Fruit fly (Drosophila melanogaster): Measurements from ENCODE around the gene CG5131.

The CG5131 gene

DNA sequence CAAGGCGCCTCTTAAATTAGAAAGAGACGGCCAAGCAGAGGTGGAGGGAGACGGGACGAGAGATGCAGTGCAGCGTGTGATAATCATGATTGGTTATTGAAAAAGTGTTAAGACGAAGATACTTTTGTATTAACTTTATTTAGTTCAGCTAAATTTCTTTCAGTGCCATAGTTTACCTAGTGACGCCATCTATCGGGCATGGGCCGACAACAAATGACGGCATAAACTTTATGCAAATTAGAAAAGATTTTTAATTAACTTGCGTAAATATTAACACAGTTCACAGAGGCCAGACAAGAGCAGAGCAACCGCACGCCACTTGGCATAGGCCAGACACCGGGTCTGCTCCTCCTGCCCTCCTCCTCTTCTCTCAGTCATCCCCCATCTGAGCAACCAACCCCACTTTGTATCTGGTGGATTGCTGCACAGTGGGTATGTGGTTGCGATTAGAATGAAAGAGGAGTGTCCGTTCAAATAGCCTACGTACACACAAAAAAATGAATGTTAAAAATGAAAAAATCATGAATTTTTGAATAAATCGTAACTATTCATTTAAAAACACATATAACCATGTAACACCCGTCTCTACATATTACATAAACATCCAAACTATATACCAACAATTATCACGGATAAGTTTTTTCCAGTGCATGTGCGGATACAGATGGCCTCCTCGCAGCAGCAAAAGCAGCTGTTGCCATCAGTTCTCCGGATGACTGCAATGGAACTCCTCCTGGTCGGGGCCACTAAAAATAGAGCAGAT lies 18.2 kb upstream of the CG5131 start (continued):
- peak; percentile 74; the same call in 2 of the 3 replicates for TF ChIP-seq CG3726 (GFP tag; IDR thresholded peaks at IDR 0.05)
- TF ChIP-seq CG1832 (GFP tag; optimal IDR thresholded peaks at IDR 0.05) = no peak
- TF ChIP-seq CG16815 (GFP tag; optimal IDR thresholded peaks at IDR 0.05) = peak; percentile 63
- TF ChIP-seq CG32772 (GFP tag; IDR thresholded peaks at IDR 0.05) = peak; percentile 77
- TF ChIP-seq tna (GFP tag; IDR thresholded peaks at IDR 0.05; ENCODE audit: partially characterized antibody) = no peak
- TF ChIP-seq slbo (GFP tag; IDR thresholded peaks at IDR 0.05) = no peak; the same call in 1 of the 2 replicates
- TF ChIP-seq sob (GFP tag; IDR thresholded peaks at IDR 0.05) = peak; percentile 81
- TF ChIP-seq Dref (GFP tag; IDR thresholded peaks at IDR 0.05) = no peak
- peak; percentile 80 for TF ChIP-seq tgo (GFP tag; IDR thresholded peaks at IDR 0.05)
- TF ChIP-seq gsb-n (tag; optimal IDR thresholded peaks at IDR 0.05) = peak; percentile 86
- peak; percentile 79 for TF ChIP-seq Sox100B (GFP tag; optimal IDR thresholded peaks at IDR 0.05)
- peak; percentile 33 for TF ChIP-seq Mad (GFP tag; optimal IDR thresholded peaks at IDR 0.05)
- TF ChIP-seq Myb (GFP tag; optimal IDR thresholded peaks at IDR 0.05) = peak; percentile 49
- TF ChIP-seq CG31388 (GFP tag; optimal IDR thresholded peaks at IDR 0.05) = peak; percentile 55
- TF ChIP-seq CG6683 (GFP tag; optimal IDR thresholded peaks at IDR 0.05) = peak; percentile 53
- TF ChIP-seq her (GFP tag; optimal IDR thresholded peaks at IDR 0.05) = peak; percentile 66
- TF ChIP-seq Six4 (GFP tag; optimal IDR thresholded peaks at IDR 0.05) = peak; percentile 84
- peak; percentile 63 for TF ChIP-seq CG4404 (GFP tag; IDR thresholded peaks at IDR 0.05)
- TF ChIP-seq run (tag; optimal IDR thresholded peaks at IDR 0.05) = peak; percentile 73
- TF ChIP-seq eyg (GFP tag; optimal IDR thresholded peaks at IDR 0.05) = peak; percentile 62
- TF ChIP-seq Adf1 (GFP tag; IDR thresholded peaks at IDR 0.05) = peak; percentile 43; the same call in 1 of the 2 replicates
- no peak for TF ChIP-seq Dfd (GFP tag; optimal IDR thresholded peaks at IDR 0.05)
- TF ChIP-seq ranshi (GFP tag; IDR thresholded peaks at IDR 0.05) = peak; percentile 84
- peak; percentile 69 for TF ChIP-seq jing (GFP tag; optimal IDR thresholded peaks at IDR 0.05)
- TF ChIP-seq insv (GFP tag; optimal IDR thresholded peaks at IDR 0.05) = no peak
- no peak for TF ChIP-seq zen (tag; optimal IDR thresholded peaks at IDR 0.05)
- peak; percentile 61 for TF ChIP-seq ERR (GFP tag; optimal IDR thresholded peaks at IDR 0.05)
- peak; percentile 72 for TF ChIP-seq CG12659 (GFP tag; optimal IDR thresholded peaks at IDR 0.05)
- TF ChIP-seq CG4617 (GFP tag; optimal IDR thresholded peaks at IDR 0.05; ENCODE audit: borderline replicate concordance) = peak; percentile 38
- TF ChIP-seq YL-1 (GFP tag; optimal IDR thresholded peaks at IDR 0.05) = no peak
- TF ChIP-seq sug (tag; optimal IDR thresholded peaks at IDR 0.05) = no peak
- peak; percentile 68 for TF ChIP-seq Max (GFP tag; optimal IDR thresholded peaks at IDR 0.05)
- peak; percentile 9 for TF ChIP-seq CG17912 (GFP tag; optimal IDR thresholded peaks at IDR 0.05)
- peak; percentile 90 for TF ChIP-seq vvl (GFP tag; IDR thresholded peaks at IDR 0.05)
- no peak for TF ChIP-seq Poxn (GFP tag; IDR thresholded peaks at IDR 0.05)
- peak; percentile 80 for TF ChIP-seq sisA (GFP tag; IDR thresholded peaks at IDR 0.05)
- TF ChIP-seq CG12104 (GFP tag; optimal IDR thresholded peaks at IDR 0.05) = peak; percentile 66
- peak; percentile 77 for TF ChIP-seq shn (GFP tag; optimal IDR thresholded peaks at IDR 0.05)
- no peak for TF ChIP-seq Neu2 (GFP tag; optimal IDR thresholded peaks at IDR 0.05; ENCODE audit: borderline replicate concordance)
- TF ChIP-seq yki (optimal IDR thresholded peaks at IDR 0.05) = no peak
- TF ChIP-seq CG11456 (GFP tag; IDR thresholded peaks at IDR 0.05) = peak; percentile 67; the same call in 1 of the 3 replicates
- TF ChIP-seq Atf-2 (GFP tag; optimal IDR thresholded peaks at IDR 0.05) = peak; percentile 80
- TF ChIP-seq CG7745 (tag; optimal IDR thresholded peaks at IDR 0.05) = no peak
- TF ChIP-seq Dp (GFP tag; optimal IDR thresholded peaks at IDR 0.05) = no peak
- TF ChIP-seq CG8281 (tag; optimal IDR thresholded peaks at IDR 0.05) = peak; percentile 47
- peak; percentile 74 for TF ChIP-seq Asciz (GFP tag; optimal IDR thresholded peaks at IDR 0.05)
- TF ChIP-seq CG7556 (GFP tag; optimal IDR thresholded peaks at IDR 0.05) = peak; percentile 85
- TF ChIP-seq psq (GFP tag; optimal IDR thresholded peaks at IDR 0.05) = no peak
- peak; percentile 43 for TF ChIP-seq Dip3 (GFP tag; optimal IDR thresholded peaks at IDR 0.05)
- peak; percentile 76; the same call in 2 of the 3 replicates for TF ChIP-seq Mrtf (GFP tag; IDR thresholded peaks at IDR 0.05)
